Worm (Caenorhabditis elegans) whole organism, late embryonic: ENCODE measurements around the gene W09D10.5.

Source experiments
- ama-1 ChIP-seq: fragments of 150-350 bp; optimal IDR thresholded peaks from 2 replicates; lab custom pipeline; 2014
- che-1 ChIP-seq: sonication (generic microtip); optimal IDR thresholded peaks from 2 replicates; lab custom pipeline; 2016; ENCODE audit warnings: mild to moderate bottlenecking, missing genetic modification characterization, missing compliant biosample characterization
- ets-4 ChIP-seq: sonication (generic microtip); optimal IDR thresholded peaks from 2 replicates; lab custom pipeline; 2016; ENCODE audit warnings: missing genetic modification characterization, missing compliant biosample characterization
- pqm-1 ChIP-seq: sonication (generic microtip); optimal IDR thresholded peaks from 2 replicates; lab custom pipeline; 2016; ENCODE audit warnings: missing genetic modification characterization, missing compliant biosample characterization
- sdc-2 ChIP-seq: sonication (generic microtip); optimal IDR thresholded peaks from 2 replicates; lab custom pipeline; 2016; ENCODE audit warnings: missing genotype, missing genetic modification characterization, missing compliant biosample characterization

DNA sequence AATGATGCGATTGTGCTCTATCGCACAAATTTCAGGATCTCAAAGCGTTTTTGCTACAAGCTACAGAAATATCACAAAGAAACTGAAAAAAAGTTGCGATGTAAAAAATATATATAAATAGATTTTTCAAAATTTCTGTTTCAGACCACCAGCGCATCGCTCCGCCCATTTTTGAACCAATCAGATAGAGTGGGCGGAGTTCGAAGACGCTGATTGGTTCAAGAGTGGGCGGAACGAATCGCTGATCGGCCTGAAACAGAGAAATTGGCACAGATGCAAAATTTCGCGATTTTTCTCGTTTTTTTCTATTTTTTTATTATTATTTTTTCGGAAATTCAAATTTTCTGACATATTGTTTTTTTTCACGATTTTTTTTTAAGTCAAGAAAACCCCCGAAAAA, 8.5 kb downstream of the W09D10.5 start:
- TF ChIP-seq pqm-1 (tag; lab: Kevin White, UChicago): no peak
- no peak for TF ChIP-seq che-1 (tag; lab: Kevin White, UChicago)
- no peak for TF ChIP-seq sdc-2 (tag; lab: Kevin White, UChicago)
- no peak for TF ChIP-seq ets-4
- no peak for TF ChIP-seq ama-1
